Worm (Caenorhabditis elegans): ENCODE measurements around the gene pcdr-1.
"Not testable (repeated sequence)": the region's sequence is repeated elsewhere in the genome, so short reads cannot be mapped to it uniquely, and the experiment has no call there.

DNA sequence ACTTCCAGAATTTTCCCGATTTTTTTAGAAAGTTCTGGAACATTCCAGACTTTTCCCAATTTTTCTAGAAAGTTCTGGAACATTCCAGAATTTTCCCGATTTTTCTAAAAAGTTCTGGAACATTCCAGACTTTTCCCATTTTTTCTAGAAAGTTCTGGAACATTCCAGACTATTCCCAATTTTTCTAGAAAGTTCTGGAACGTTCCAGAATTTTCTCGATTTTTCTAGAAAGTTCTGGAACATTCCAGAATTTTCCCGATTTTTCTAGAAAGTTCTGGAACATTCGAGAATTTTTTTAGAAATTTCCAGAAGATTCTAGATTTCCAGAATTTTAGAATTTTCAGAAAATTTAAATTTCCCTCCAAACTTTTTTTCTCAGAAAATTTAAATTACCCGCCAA is 31.5 kb upstream of the pcdr-1 start:
- TF ChIP-seq hmg-20 (GFP tag; IDR thresholded peaks at IDR 0.05); snpc-4 (GFP tag; optimal IDR thresholded peaks at IDR 0.05); snpc-4 (tag; optimal IDR thresholded peaks at IDR 0.05); sptf-2 (GFP tag; optimal IDR thresholded peaks at IDR 0.05); lin-35 (GFP tag; optimal IDR thresholded peaks at IDR 0.05); unc-62 (GFP tag; optimal IDR thresholded peaks at IDR 0.05); hmg-1.2 (GFP tag; IDR thresholded peaks at IDR 0.05); ceh-100 (GFP tag; IDR thresholded peaks at IDR 0.05); hlh-26 (GFP tag; conservative IDR thresholded peaks at IDR 0.05): not testable (repeated sequence)
